Fruit fly (Drosophila melanogaster): ENCODE data around the gene pum.

Gene pum

DNA sequence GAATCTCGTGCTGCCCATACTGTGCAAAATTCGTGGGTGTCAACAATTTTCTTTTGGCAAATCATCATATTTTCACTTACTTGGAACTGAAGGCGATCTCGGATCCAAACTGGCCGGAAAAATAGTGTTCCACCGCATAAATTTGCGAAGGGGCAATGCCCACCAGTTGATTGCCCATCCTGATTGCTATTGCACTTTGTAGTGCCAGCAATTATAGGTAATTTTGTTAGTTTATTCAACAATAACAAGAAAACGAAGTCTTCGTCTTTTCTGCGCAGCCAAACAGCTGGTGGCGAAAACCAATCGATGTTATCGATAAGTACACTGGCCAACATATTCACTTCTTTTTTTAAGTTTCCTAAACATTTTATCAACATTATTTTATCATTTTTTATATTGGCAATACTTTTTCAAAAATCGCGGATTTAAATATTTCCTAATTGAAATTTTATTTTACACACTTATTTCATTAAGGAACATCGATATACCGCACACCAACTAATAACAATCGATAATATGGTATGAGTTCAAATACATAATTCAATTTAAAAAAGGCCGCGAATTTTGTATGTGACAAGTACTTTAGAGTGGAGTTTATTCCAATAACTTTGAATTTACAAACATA, 8.2 kb upstream of the pum start, which contains the start of gene Vps15 (continued):
- TF ChIP-seq CG12659 (GFP tag; optimal IDR thresholded peaks at IDR 0.05), result peak; percentile 79
- peak; percentile 70 for TF ChIP-seq fd3F (GFP tag; optimal IDR thresholded peaks at IDR 0.05)
- peak; percentile 41 for TF ChIP-seq CG11398 (GFP tag; optimal IDR thresholded peaks at IDR 0.05)
- peak; percentile 59 for TF ChIP-seq CG8290 (GFP tag; optimal IDR thresholded peaks at IDR 0.05)
- no peak for TF ChIP-seq CG8290 (tag; optimal IDR thresholded peaks at IDR 0.05)
- peak; percentile 67; the same call in 1 of the 2 replicates for TF ChIP-seq stc (GFP tag; IDR thresholded peaks at IDR 0.05)
- TF ChIP-seq CG6813 (GFP tag; optimal IDR thresholded peaks at IDR 0.05), result no peak
- TF ChIP-seq shn (GFP tag; optimal IDR thresholded peaks at IDR 0.05), result peak; percentile 1
- TF ChIP-seq sqz (GFP tag; optimal IDR thresholded peaks at IDR 0.05), result no peak
- peak; percentile 50 for TF ChIP-seq CG9609 (GFP tag; optimal IDR thresholded peaks at IDR 0.05)
- peak; percentile 63 for TF ChIP-seq stwl (tag; optimal IDR thresholded peaks at IDR 0.05)
- peak; percentile 72 for TF ChIP-seq dmrt11E (tag; optimal IDR thresholded peaks at IDR 0.05)
- no peak for TF ChIP-seq CG7987 (GFP tag; optimal IDR thresholded peaks at IDR 0.05)
- peak; percentile 89 for TF ChIP-seq phol (tag; optimal IDR thresholded peaks at IDR 0.05)
- peak; percentile 88 for TF ChIP-seq CG2678 (tag; optimal IDR thresholded peaks at IDR 0.05)
- no peak for TF ChIP-seq CG17612 (GFP tag; IDR thresholded peaks at IDR 0.05)
- peak; percentile 88 for TF ChIP-seq CG2120 (GFP tag; optimal IDR thresholded peaks at IDR 0.05)
- no peak for TF ChIP-seq CG15073 (GFP tag; optimal IDR thresholded peaks at IDR 0.05)
- TF ChIP-seq BEAF-32 (GFP tag; optimal IDR thresholded peaks at IDR 0.05), result peak; percentile 83
- peak; percentile 77; the same call in 1 of the 2 replicates for TF ChIP-seq tna (GFP tag; IDR thresholded peaks at IDR 0.05; ENCODE audit: partially characterized antibody)
- peak; percentile 50; the same call in 1 of the 2 replicates for TF ChIP-seq klu (GFP tag; IDR thresholded peaks at IDR 0.05)
- TF ChIP-seq kah (GFP tag; optimal IDR thresholded peaks at IDR 0.05), result no peak
- peak; percentile 72 for TF ChIP-seq dysf (GFP tag; IDR thresholded peaks at IDR 0.05)
- peak; percentile 76; the same call in 2 of the 3 replicates for TF ChIP-seq so (GFP tag; IDR thresholded peaks at IDR 0.05)
- peak; percentile 54 for TF ChIP-seq CG5245 (GFP tag; optimal IDR thresholded peaks at IDR 0.05)
- peak; percentile 54 for TF ChIP-seq Oli (tag; optimal IDR thresholded peaks at IDR 0.05)
- peak; percentile 43 for TF ChIP-seq CG1529 (GFP tag; optimal IDR thresholded peaks at IDR 0.05)
- peak; percentile 93 for TF ChIP-seq gem (tag; optimal IDR thresholded peaks at IDR 0.05)
- TF ChIP-seq CG12299 (tag; optimal IDR thresholded peaks at IDR 0.05), result peak; percentile 77
- peak; percentile 12 for TF ChIP-seq MTF-1 (GFP tag; optimal IDR thresholded peaks at IDR 0.05; ENCODE audit: borderline replicate concordance)
- peak; percentile 6 for TF ChIP-seq ATbp (GFP tag; optimal IDR thresholded peaks at IDR 0.05)
- no peak for TF ChIP-seq sc (optimal IDR thresholded peaks at IDR 0.05)
- no peak for TF ChIP-seq sc (GFP tag; optimal IDR thresholded peaks at IDR 0.05)
- peak; percentile 74 for TF ChIP-seq tin (GFP tag; optimal IDR thresholded peaks at IDR 0.05)
- TF ChIP-seq bcd (GFP tag; optimal IDR thresholded peaks at IDR 0.05), result peak; percentile 51
- TF ChIP-seq E2f2 (GFP tag; IDR thresholded peaks at IDR 0.05), result peak; percentile 93
- no peak for TF ChIP-seq CG17912 (GFP tag; optimal IDR thresholded peaks at IDR 0.05)
- peak; percentile 53 for TF ChIP-seq CG12942 (GFP tag; optimal IDR thresholded peaks at IDR 0.05)
- TF ChIP-seq al (GFP tag; IDR thresholded peaks at IDR 0.05), result peak; percentile 75
- peak; percentile 81 for TF ChIP-seq sob (GFP tag; IDR thresholded peaks at IDR 0.05)
- peak; percentile 65 for TF ChIP-seq slp2 (GFP tag; optimal IDR thresholded peaks at IDR 0.05)
- no peak for TF ChIP-seq Ravus (GFP tag; IDR thresholded peaks at IDR 0.05)
- peak; percentile 15 for TF ChIP-seq psq (GFP tag; optimal IDR thresholded peaks at IDR 0.05)
- TF ChIP-seq Hr3 (GFP tag; optimal IDR thresholded peaks at IDR 0.05), result peak; percentile 64
- TF ChIP-seq CG3281 (GFP tag; optimal IDR thresholded peaks at IDR 0.05), result peak; percentile 72
- TF ChIP-seq gsb-n (tag; optimal IDR thresholded peaks at IDR 0.05), result peak; percentile 77
- peak; percentile 65 for TF ChIP-seq CG6689 (GFP tag; IDR thresholded peaks at IDR 0.05)
- TF ChIP-seq Spps (tag; optimal IDR thresholded peaks at IDR 0.05), result peak; percentile 51
- TF ChIP-seq CG16863 (GFP tag; optimal IDR thresholded peaks at IDR 0.05), result peak; percentile 23
- peak; percentile 75 for TF ChIP-seq Side (GFP tag; optimal IDR thresholded peaks at IDR 0.05)
- TF ChIP-seq z (GFP tag; IDR thresholded peaks at IDR 0.05), result no peak
